Worm (Caenorhabditis elegans): ENCODE data around the gene F40G12.9.
"Not testable (repeated sequence)": the region's sequence is repeated elsewhere in the genome, so short reads cannot be mapped to it uniquely, and the experiment has no call there.

The F40G12.9 gene

ce11 chrV:14273019-14273418 is 9.4 kb upstream of the F40G12.9 start, which contains the start of gene F40G12.6:
TSS of gene F40G12.6 (minus strand) at chrV:14273119.
- no peak for TF ChIP-seq him-1 (tag; optimal IDR thresholded peaks at IDR 0.05)
- TF ChIP-seq W03F9.2 (tag; optimal IDR thresholded peaks at IDR 0.05): no peak

- TF ChIP-seq W03F9.2, him-1, dao-5 (tag; optimal IDR thresholded peaks at IDR 0.05): not testable (repeated sequence)
Observed at ce11 chrV:14274268-14274667, 8.2 kb upstream of the F40G12.9 start, which contains the start of gene F40G12.7. TSS of gene F40G12.7 (plus strand) at chrV:14274568.

ce11 chrV:14279777-14280176 is 2.7 kb upstream of the F40G12.9 start, which contains the start of gene srt-33:
TSS of gene srt-33 (minus strand) at chrV:14279877.
- TF ChIP-seq dao-5 (tag; optimal IDR thresholded peaks at IDR 0.05): no peak
- TF ChIP-seq W03F9.2 (tag; optimal IDR thresholded peaks at IDR 0.05): no peak
- TF ChIP-seq him-1 (tag; optimal IDR thresholded peaks at IDR 0.05): no peak

- TF ChIP-seq W03F9.2 (tag; optimal IDR thresholded peaks at IDR 0.05): no peak
- no peak for TF ChIP-seq him-1 (tag; optimal IDR thresholded peaks at IDR 0.05)
- no peak for TF ChIP-seq dao-5 (tag; optimal IDR thresholded peaks at IDR 0.05)
Observed at ce11 chrV:14283241-14283640, 782 bp downstream of the F40G12.9 start, which contains the start of gene F40G12.10. TSS of gene F40G12.10 (plus strand) at chrV:14283541.

ce11 chrV:14285803-14286202 is 3.3 kb downstream of the F40G12.9 start, which contains the start of gene F40G12.11:
TSS of gene F40G12.11 (plus strand) at chrV:14286171.
- TF ChIP-seq W03F9.2 (tag; optimal IDR thresholded peaks at IDR 0.05) (no peak), him-1 (tag; optimal IDR thresholded peaks at IDR 0.05) (no peak), dao-5 (tag; optimal IDR thresholded peaks at IDR 0.05) (no peak)

ce11 chrV:14289363-14289762 is 6.9 kb downstream of the F40G12.9 start, which contains the start of gene F14D7.1:
TSS of gene F14D7.1 (minus strand) at chrV:14289463.
- TF ChIP-seq dao-5 (tag; optimal IDR thresholded peaks at IDR 0.05) (no peak), W03F9.2 (tag; optimal IDR thresholded peaks at IDR 0.05) (no peak), him-1 (tag; optimal IDR thresholded peaks at IDR 0.05) (no peak)

ce11 chrV:14290636-14291035 is 8.2 kb downstream of the F40G12.9 start, which contains the start of gene F14D7.18:
TSS of gene F14D7.18 (minus strand) at chrV:14290736.
- TF ChIP-seq him-1 (tag; optimal IDR thresholded peaks at IDR 0.05) (no peak), dao-5 (tag; optimal IDR thresholded peaks at IDR 0.05) (no peak), W03F9.2 (tag; optimal IDR thresholded peaks at IDR 0.05) (no peak)

ce11 chrV:14293667-14294194 is 11.3 kb downstream of the F40G12.9 start, which contains the start of gene F14D7.2:
TSS of gene F14D7.2 (minus strand) at chrV:14293717.
- TF ChIP-seq dao-5 (tag; optimal IDR thresholded peaks at IDR 0.05) (no peak), him-1 (tag; optimal IDR thresholded peaks at IDR 0.05) (no peak), W03F9.2 (tag; optimal IDR thresholded peaks at IDR 0.05) (no peak)

- TF ChIP-seq W03F9.2 (tag; optimal IDR thresholded peaks at IDR 0.05): no peak
- no peak for TF ChIP-seq him-1 (tag; optimal IDR thresholded peaks at IDR 0.05)
Observed at ce11 chrV:14294396-14294795, 11.9 kb downstream of the F40G12.9 start, which contains the start of gene F14D7.9. TSS of gene F14D7.9 (plus strand) at chrV:14294696.

- no peak for TF ChIP-seq dao-5 (tag; optimal IDR thresholded peaks at IDR 0.05)
- no peak for TF ChIP-seq W03F9.2 (tag; optimal IDR thresholded peaks at IDR 0.05)
- TF ChIP-seq him-1 (tag; optimal IDR thresholded peaks at IDR 0.05): no peak
Observed at ce11 chrV:14296499-14296898, 14.0 kb downstream of the F40G12.9 start, which contains the start of gene F14D7.3. TSS of gene F14D7.3 (plus strand) at chrV:14296799.

- TF ChIP-seq dao-5 (tag; optimal IDR thresholded peaks at IDR 0.05) (no peak), W03F9.2 (tag; optimal IDR thresholded peaks at IDR 0.05) (no peak), him-1 (tag; optimal IDR thresholded peaks at IDR 0.05) (no peak)
Observed at ce11 chrV:14299569-14300064, 17.2 kb downstream of the F40G12.9 start, which contains the start of the genes spig-3 and F14D7.12. TSS of gene spig-3 (minus strand) at chrV:14299669. TSS of gene F14D7.12 (plus strand) at chrV:14300014.

- TF ChIP-seq him-1 (tag; optimal IDR thresholded peaks at IDR 0.05) (no peak), dao-5 (tag; optimal IDR thresholded peaks at IDR 0.05) (no peak), W03F9.2 (tag; optimal IDR thresholded peaks at IDR 0.05) (no peak)
Observed at ce11 chrV:14301076-14301475, 18.6 kb downstream of the F40G12.9 start, which contains the start of gene F14D7.6. TSS of gene F14D7.6 (plus strand) at chrV:14301413.

- TF ChIP-seq dao-5, him-1, W03F9.2 (tag; optimal IDR thresholded peaks at IDR 0.05): not testable (repeated sequence)
Observed at ce11 chrV:14306771-14307170, 24.3 kb downstream of the F40G12.9 start, which contains the start of gene spig-4. TSS of gene spig-4 (minus strand) at chrV:14306871.

ce11 chrV:14308164-14308563 is 25.7 kb downstream of the F40G12.9 start, which contains the start of gene spig-5:
TSS of gene spig-5 (plus strand) at chrV:14308464.
- not testable (repeated sequence) for TF ChIP-seq dao-5, W03F9.2, him-1 (tag; optimal IDR thresholded peaks at IDR 0.05)
